Worm (Caenorhabditis elegans): ENCODE measurements around the gene fbxa-60.
"Not testable (repeated sequence)": the region's sequence is repeated elsewhere in the genome, so short reads cannot be mapped to it uniquely, and the experiment has no call there.

ce11 chrIII:944346-944745 lies 1.8 kb downstream of the fbxa-60 start:
- peak; percentile 39 for TF ChIP-seq elt-2 (tag; optimal IDR thresholded peaks at IDR 0.05)
- TF ChIP-seq snpc-4 (tag; optimal IDR thresholded peaks at IDR 0.05); nhr-84 (tag; optimal IDR thresholded peaks at IDR 0.05); mdl-1 (tag; optimal IDR thresholded peaks at IDR 0.05); fos-1 (tag; optimal IDR thresholded peaks at IDR 0.05); ceh-63 (GFP tag; optimal IDR thresholded peaks at IDR 0.05); ceh-88 (GFP tag; IDR thresholded peaks at IDR 0.05); aly-2 (tag; optimal IDR thresholded peaks at IDR 0.05); pqm-1 (tag; optimal IDR thresholded peaks at IDR 0.05); aha-1 (tag; optimal IDR thresholded peaks at IDR 0.05); unc-62 (GFP tag; optimal IDR thresholded peaks at IDR 0.05); zag-1 (tag; optimal IDR thresholded peaks at IDR 0.05); nhr-237 (tag; optimal IDR thresholded peaks at IDR 0.05): not testable (repeated sequence)

All from whole organism, L1 larva.